Worm (Caenorhabditis elegans) whole organism, mixed stage, embryonic: ENCODE results near the gene E02H1.5.

Experiments
- M03D4.4 ChIP-seq: sonication (generic microtip); optimal IDR thresholded peaks from 2 replicates; lab custom pipeline; 2017; ENCODE audit warnings: mild to moderate bottlenecking, missing genetic modification characterization, missing compliant biosample characterization
- bed-3 ChIP-seq: fragments of 200-800 bp; sonication (Bioruptor generic); optimal IDR thresholded peaks from 3 replicates; lab custom pipeline; 2018; ENCODE audit warnings: mild to moderate bottlenecking, missing genetic modification characterization, moderate library complexity, missing compliant biosample characterization
- blmp-1 ChIP-seq: fragments of 150-350 bp; optimal IDR thresholded peaks from 2 replicates; lab custom pipeline; 2014; ENCODE audit warnings: missing biosample characterization, missing genetic modification characterization
- ceh-39 ChIP-seq: fragments of 150-350 bp; optimal IDR thresholded peaks from 2 replicates; lab custom pipeline; 2014; ENCODE audit warnings: missing biosample characterization, missing genetic modification characterization
- ceh-43 ChIP-seq: fragments of 200-800 bp; sonication (Bioruptor generic); optimal IDR thresholded peaks from 2 replicates; lab custom pipeline; 2018; ENCODE audit warnings: mild to moderate bottlenecking, missing genetic modification characterization, moderate library complexity, missing compliant biosample characterization
- ceh-83 ChIP-seq: fragments of 200-800 bp; sonication (Bioruptor generic); optimal IDR thresholded peaks from 2 replicates; lab custom pipeline; 2018; ENCODE audit warnings: mild to moderate bottlenecking, missing genetic modification characterization, missing compliant biosample characterization
- ces-1 ChIP-seq: fragments of 150-350 bp; optimal IDR thresholded peaks from 2 replicates; lab custom pipeline; 2014; ENCODE audit warnings: missing biosample characterization, missing genetic modification reagents, missing genetic modification characterization
- cnd-1 ChIP-seq: fragments of 200-800 bp; sonication (Bioruptor generic); optimal IDR thresholded peaks from 2 replicates; lab custom pipeline; 2018; ENCODE audit warnings: mild to moderate bottlenecking, missing genetic modification characterization, missing compliant biosample characterization
- elt-1 ChIP-seq: sonication (generic microtip); optimal IDR thresholded peaks from 2 replicates; lab custom pipeline; 2017; ENCODE audit warnings: missing genetic modification characterization, mild to moderate bottlenecking, missing compliant biosample characterization, antibody characterized with exemption, moderate library complexity, borderline replicate concordance; ENCODE audit not compliant: insufficient read depth
- elt-3 ChIP-seq: fragments of 150-350 bp; optimal IDR thresholded peaks from 2 replicates; lab custom pipeline; 2014; ENCODE audit warnings: missing biosample characterization, missing genetic modification characterization
- flh-1 ChIP-seq: fragments of 200-800 bp; sonication (Bioruptor generic); optimal IDR thresholded peaks from 2 replicates; lab custom pipeline; 2018; ENCODE audit warnings: mild to moderate bottlenecking, missing genetic modification characterization, moderate library complexity, missing compliant biosample characterization
- hlh-1 ChIP-seq: fragments of 150-350 bp; optimal IDR thresholded peaks from 2 replicates; lab custom pipeline; 2014; ENCODE audit warnings: missing biosample characterization, missing genetic modification reagents, missing genetic modification characterization
- lin-13 ChIP-seq: fragments of 150-350 bp; optimal IDR thresholded peaks from 2 replicates; lab custom pipeline; 2014; ENCODE audit warnings: missing biosample characterization, missing genetic modification characterization
- lin-32 ChIP-seq: fragments of 200-800 bp; sonication (Bioruptor generic); optimal IDR thresholded peaks from 2 replicates; lab custom pipeline; 2018; ENCODE audit warnings: mild to moderate bottlenecking, missing genetic modification characterization, missing compliant biosample characterization
- lsy-2 ChIP-seq: fragments of 150-350 bp; optimal IDR thresholded peaks from 2 replicates; lab custom pipeline; 2014; ENCODE audit warnings: missing biosample characterization, missing genetic modification characterization
- mab-5 ChIP-seq: fragments of 150-350 bp; optimal IDR thresholded peaks from 2 replicates; lab custom pipeline; 2014; ENCODE audit warnings: missing biosample characterization, missing genetic modification characterization
- nhr-12 ChIP-seq: fragments of 150-350 bp; optimal IDR thresholded peaks from 2 replicates; lab custom pipeline; 2014; ENCODE audit warnings: missing biosample characterization, missing genetic modification characterization
- nhr-2 ChIP-seq: fragments of 150-350 bp; optimal IDR thresholded peaks from 2 replicates; lab custom pipeline; 2014; ENCODE audit warnings: missing biosample characterization, missing genetic modification characterization
- nhr-237 ChIP-seq: fragments of 150-350 bp; optimal IDR thresholded peaks from 2 replicates; lab custom pipeline; 2014; ENCODE audit warnings: missing biosample characterization, missing genetic modification characterization
- nhr-28 ChIP-seq: fragments of 150-350 bp; optimal IDR thresholded peaks from 2 replicates; lab custom pipeline; 2014; ENCODE audit warnings: missing biosample characterization, missing genetic modification characterization
- pha-4 ChIP-seq: fragments of 150-350 bp; optimal IDR thresholded peaks from 2 replicates; lab custom pipeline; 2018; ENCODE audit warnings: missing biosample characterization, missing genetic modification reagents, missing genetic modification characterization
- sem-2 ChIP-seq: fragments of 200-800 bp; sonication (Bioruptor generic); optimal IDR thresholded peaks from 2 replicates; lab custom pipeline; 2018; ENCODE audit warnings: mild to moderate bottlenecking, missing genetic modification characterization, missing compliant biosample characterization
- snpc-4 ChIP-seq: fragments of 150-350 bp; optimal IDR thresholded peaks from 2 replicates; lab custom pipeline; 2014; ENCODE audit warnings: missing biosample characterization, missing genetic modification characterization
- sptf-1 ChIP-seq: sonication (generic microtip); optimal IDR thresholded peaks from 2 replicates; lab custom pipeline; 2017; ENCODE audit warnings: mild to moderate bottlenecking, missing genetic modification characterization, moderate library complexity, missing compliant biosample characterization
- unc-120 ChIP-seq: sonication (generic microtip); optimal IDR thresholded peaks from 2 replicates; lab custom pipeline; 2017; ENCODE audit warnings: missing genetic modification characterization, missing compliant biosample characterization; ENCODE audit not compliant: poor library complexity, severe bottlenecking
- unc-39 ChIP-seq: fragments of 150-350 bp; optimal IDR thresholded peaks from 2 replicates; lab custom pipeline; 2014; ENCODE audit warnings: missing biosample characterization, missing genetic modification characterization
- zip-8 ChIP-seq: fragments of 150-350 bp; optimal IDR thresholded peaks from 2 replicates; lab custom pipeline; 2014; ENCODE audit warnings: missing biosample characterization, missing genetic modification characterization

Gene E02H1.5

DNA sequence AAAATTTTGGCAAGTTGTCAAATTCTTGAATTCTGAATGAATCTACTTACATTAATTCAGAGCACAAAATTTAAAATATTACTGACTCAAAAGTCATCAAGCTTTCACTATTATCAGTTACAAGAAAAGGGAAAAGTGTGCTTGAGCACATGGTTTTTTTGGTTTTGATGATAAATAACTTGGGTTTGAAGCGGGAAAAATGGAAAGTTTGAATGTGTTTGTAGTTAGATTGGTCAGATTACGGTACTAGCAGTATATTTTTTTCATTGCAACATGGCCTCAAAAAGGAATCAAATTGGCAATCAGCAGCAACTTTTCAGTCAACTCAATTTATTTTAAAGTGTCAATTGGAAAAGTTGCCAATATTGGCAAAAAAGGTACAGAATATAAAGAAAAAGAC lies 9.7 kb downstream of the E02H1.5 start:
- TF ChIP-seq lsy-2 (tag; lab: Kevin White, UChicago) (no peak), flh-1 (GFP tag; lab: Kevin White, UChicago) (no peak)
- TF ChIP-seq, all 35 proteins: peak for 0

DNA sequence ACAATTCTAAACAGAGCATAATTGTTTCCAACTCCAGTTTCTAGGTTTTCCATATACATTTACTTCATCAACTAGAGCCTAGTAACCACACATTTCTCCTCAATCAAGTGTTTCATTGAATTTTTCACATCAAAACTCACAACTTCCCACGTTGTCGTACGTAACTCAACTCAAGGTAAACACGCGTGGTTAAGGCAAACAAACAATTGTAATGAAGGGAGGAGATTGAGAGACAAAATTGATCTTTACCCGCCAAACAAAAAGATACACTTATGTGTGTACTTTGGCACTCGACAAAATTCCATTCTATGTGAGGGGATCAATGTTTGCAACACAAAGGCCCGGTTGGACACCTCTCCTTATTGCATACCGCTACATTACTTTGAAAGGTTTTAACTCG lies 10.3 kb downstream of the E02H1.5 start, which contains the start of gene nhr-19:
Gene nhr-19, minus strand, starts transcription at position 191 of the 400 bp plus-strand sequence.
- TF ChIP-seq lin-32 (GFP tag; lab: Kevin White, UChicago) (no peak), pha-4 (tag; lab: Kevin White, UChicago) (peak; percentile 10)

DNA sequence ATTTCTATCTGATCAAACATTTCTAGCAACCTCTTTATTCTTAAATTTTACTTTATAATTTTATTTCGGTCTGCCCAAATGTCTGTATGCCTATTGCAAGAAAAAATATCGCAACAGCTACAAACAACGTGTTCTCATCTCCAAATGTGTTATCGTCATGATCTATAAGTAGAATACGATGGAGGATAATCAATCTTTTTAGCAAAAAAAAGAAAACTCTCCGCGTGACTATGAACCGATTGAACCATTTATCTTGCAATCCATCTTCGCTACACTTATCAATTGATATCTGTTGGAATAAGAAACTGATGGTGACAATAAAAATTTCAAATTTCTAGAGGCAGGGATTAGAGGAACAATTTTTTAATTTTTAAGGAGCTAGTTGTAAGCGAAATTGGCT lies 10.9 kb downstream of the E02H1.5 start:
- TF ChIP-seq ces-1 (GFP tag; lab: Kevin White, UChicago) (no peak), elt-1 (tag; lab: Kevin White, UChicago) (peak; percentile 37), nhr-2 (tag; lab: Kevin White, UChicago) (no peak), snpc-4 (tag; lab: Kevin White, UChicago) (no peak)

DNA sequence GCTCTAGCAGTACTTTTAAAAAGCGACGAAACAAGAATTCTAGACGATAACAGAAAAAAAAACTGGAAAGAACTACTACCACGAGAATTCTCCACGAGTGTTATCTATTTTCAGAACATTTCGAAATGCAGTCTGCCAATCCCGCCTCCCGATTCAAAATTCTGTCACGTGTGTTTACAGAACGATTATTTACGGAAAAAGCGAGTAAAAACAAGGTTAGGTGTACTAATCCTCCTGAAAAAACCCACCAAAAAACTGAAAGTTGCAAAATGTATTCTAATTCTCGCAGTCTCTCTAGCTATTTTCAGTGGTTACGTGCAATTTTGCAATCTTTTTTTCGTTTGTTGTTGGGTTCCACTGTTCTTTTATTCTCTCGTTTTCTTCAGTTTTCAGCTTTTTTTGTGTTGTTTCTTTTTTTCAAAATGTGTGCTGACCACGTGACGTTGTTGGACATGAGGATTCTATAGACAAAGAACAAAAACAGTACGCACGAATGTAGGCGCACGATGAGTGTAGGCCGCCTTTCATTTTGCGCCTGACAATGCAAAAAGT lies 11.5 kb downstream of the E02H1.5 start:
- no peak for TF ChIP-seq lin-13
- TF ChIP-seq lin-32 (GFP tag; lab: Kevin White, UChicago) = no peak
- no peak for TF ChIP-seq ceh-39
- no peak for TF ChIP-seq ceh-43
- no peak for TF ChIP-seq unc-120
- no peak for TF ChIP-seq cnd-1
- TF ChIP-seq nhr-28 (tag; lab: Kevin White, UChicago) = no peak
- no peak for TF ChIP-seq sptf-1 (tag; lab: Kevin White, UChicago)
- TF ChIP-seq lsy-2 (tag; lab: Kevin White, UChicago) = no peak
- no peak for TF ChIP-seq pha-4 (tag; lab: Kevin White, UChicago)
- TF ChIP-seq nhr-237 (tag; lab: Kevin White, UChicago) = no peak
- no peak for TF ChIP-seq mab-5 (tag; lab: Kevin White, UChicago)
- no peak for TF ChIP-seq ceh-83 (GFP tag; lab: Kevin White, UChicago)
- TF ChIP-seq sem-2 (GFP tag; lab: Kevin White, UChicago) = no peak
- no peak for TF ChIP-seq hlh-1 (tag; lab: Kevin White, UChicago)
- no peak for TF ChIP-seq M03D4.4 (tag; lab: Kevin White, UChicago)
- no peak for TF ChIP-seq zip-8 (tag; lab: Kevin White, UChicago)
- no peak for TF ChIP-seq elt-1 (tag; lab: Kevin White, UChicago)
- no peak for TF ChIP-seq elt-3 (tag; lab: Kevin White, UChicago)
- TF ChIP-seq blmp-1 = no peak
- TF ChIP-seq, all 35 proteins: peak for 0

DNA sequence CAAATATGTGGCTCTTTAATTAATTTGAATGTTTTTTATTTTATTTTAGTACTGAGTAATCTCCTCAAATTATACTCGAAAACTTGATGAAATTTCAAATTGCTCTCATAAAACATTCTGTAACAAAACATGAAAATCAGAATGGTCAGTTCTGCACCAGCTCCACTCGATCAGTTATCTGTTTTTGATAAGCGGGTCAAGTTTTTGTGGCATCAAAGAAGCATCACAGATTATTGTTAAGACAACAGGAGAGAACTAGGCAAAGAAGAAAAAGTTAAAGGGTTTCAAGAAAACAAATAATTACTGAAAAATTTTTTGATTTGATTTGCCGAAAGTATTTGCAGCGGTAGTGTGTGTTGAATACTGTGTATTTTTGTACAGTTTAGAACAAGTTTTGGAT lies 12.1 kb downstream of the E02H1.5 start:
- TF ChIP-seq zip-8 (tag; lab: Kevin White, UChicago) (no peak), nhr-2 (tag; lab: Kevin White, UChicago) (no peak), ces-1 (GFP tag; lab: Kevin White, UChicago) (no peak), elt-1 (tag; lab: Kevin White, UChicago) (no peak), mab-5 (tag; lab: Kevin White, UChicago) (no peak), unc-120 (no peak), M03D4.4 (tag; lab: Kevin White, UChicago) (no peak), sptf-1 (tag; lab: Kevin White, UChicago) (no peak), unc-39 (tag; lab: Kevin White, UChicago) (no peak), elt-3 (tag; lab: Kevin White, UChicago) (no peak), lin-13 (no peak)

DNA sequence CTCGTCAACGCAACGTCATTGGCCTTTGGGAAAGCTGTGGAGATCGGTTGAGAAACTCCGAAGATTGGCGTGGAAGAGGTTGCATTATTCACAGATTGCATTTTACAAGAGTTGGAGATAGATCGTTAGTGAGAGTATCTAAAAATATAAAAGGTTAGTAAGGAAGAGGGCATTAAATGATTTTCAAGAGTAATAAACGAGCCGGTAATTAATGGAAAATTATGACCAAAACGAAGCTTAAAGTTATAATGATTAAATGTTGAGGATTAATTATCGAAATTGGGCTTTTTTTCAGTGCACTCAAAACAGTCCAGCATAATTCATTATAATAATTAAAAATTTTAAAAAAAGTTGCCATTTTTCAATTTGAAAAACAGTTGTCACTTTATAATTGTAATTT lies 14.3 kb downstream of the E02H1.5 start, which contains the start of gene pap-2:
Gene pap-2, minus strand, starts transcription at position 101 of the 400 bp plus-strand sequence.
- TF ChIP-seq lin-32 (GFP tag; lab: Kevin White, UChicago) (no peak), lsy-2 (tag; lab: Kevin White, UChicago) (no peak), nhr-12 (no peak), ceh-83 (GFP tag; lab: Kevin White, UChicago) (no peak), snpc-4 (tag; lab: Kevin White, UChicago) (no peak), unc-39 (tag; lab: Kevin White, UChicago) (no peak), elt-3 (tag; lab: Kevin White, UChicago) (no peak), bed-3 (GFP tag; lab: Kevin White, UChicago) (no peak)
